ENCODE assay signal across 1 fruit fly cellular context in genomic region chr3L:14775711-14776660, dm6.
TF ChIP-seq lines count a peak whose summit lies in the region.

Gene mop, minus strand, starts transcription at chr3L:14776129.

TF ChIP-seq in whole organism, embryonic, 481 proteins besides CTCF, POLR2A, EP300 and RAD21 (continued from another document):
- TF ChIP-seq org-1 (GFP tag; optimal IDR thresholded peaks at IDR 0.05; lab: Kevin White, UChicago) (no peak), slbo (GFP tag; IDR thresholded peaks at IDR 0.05; lab: Robert Waterston, UW) (peak; percentile 63), tin (GFP tag; optimal IDR thresholded peaks at IDR 0.05; lab: Kevin White, UChicago) (peak; percentile 45), CG3847 (GFP tag; IDR thresholded peaks at IDR 0.05; lab: Robert Waterston, UW) (peak; percentile 50; the same call in 1 of the 2 replicates), Atf6 (GFP tag; IDR thresholded peaks at IDR 0.05; lab: Robert Waterston, UW) (peak; percentile 58), Dek (tag; optimal IDR thresholded peaks at IDR 0.05; lab: Kevin White, UChicago) (peak; percentile 22), scrt (GFP tag; optimal IDR thresholded peaks at IDR 0.05; lab: Kevin White, UChicago) (peak; percentile 24), trem (tag; optimal IDR thresholded peaks at IDR 0.05; lab: Kevin White, UChicago) (peak; percentile 14), Dbx (GFP tag; IDR thresholded peaks at IDR 0.05; lab: Robert Waterston, UW) (peak; percentile 70; the same call in 2 of the 3 replicates), CG13123 (GFP tag; optimal IDR thresholded peaks at IDR 0.05; lab: Kevin White, UChicago) (no peak), Hand (GFP tag; optimal IDR thresholded peaks at IDR 0.05; lab: Kevin White, UChicago) (no peak), CG12299 (tag; optimal IDR thresholded peaks at IDR 0.05; lab: Kevin White, UChicago) (no peak), CG4617 (GFP tag; optimal IDR thresholded peaks at IDR 0.05; lab: Kevin White, UChicago; ENCODE audit: borderline replicate concordance) (peak; percentile 55), gro (GFP tag; optimal IDR thresholded peaks at IDR 0.05; lab: Kevin White, UChicago) (no peak), CG7372 (GFP tag; IDR thresholded peaks at IDR 0.05; lab: Robert Waterston, UW) (no peak), Rx (GFP tag; IDR thresholded peaks at IDR 0.05; lab: Robert Waterston, UW) (0 out of 2 replicates have a peak, but pooled peaks have one; percentile 33), CG3163 (GFP tag; optimal IDR thresholded peaks at IDR 0.05; lab: Kevin White, UChicago) (peak; percentile 97), ATbp (GFP tag; optimal IDR thresholded peaks at IDR 0.05; lab: Kevin White, UChicago) (no peak), CG30403 (GFP tag; optimal IDR thresholded peaks at IDR 0.05; lab: Kevin White, UChicago) (peak; percentile 46), Gug (GFP tag; IDR thresholded peaks at IDR 0.05; lab: Robert Waterston, UW) (peak; percentile 8; the same call in 1 of the 4 replicates), lmd (GFP tag; IDR thresholded peaks at IDR 0.05; lab: Robert Waterston, UW) (peak; percentile 41), sens (GFP tag; lab: Kevin White, UChicago) (peak; percentile 60), CG12219 (GFP tag; optimal IDR thresholded peaks at IDR 0.05; lab: Kevin White, UChicago) (no peak), maf-S (GFP tag; optimal IDR thresholded peaks at IDR 0.05; lab: Kevin White, UChicago) (no peak), HHEX (GFP tag; optimal IDR thresholded peaks at IDR 0.05; lab: Kevin White, UChicago) (no peak), CG10267 (tag; optimal IDR thresholded peaks at IDR 0.05; lab: Kevin White, UChicago) (peak; percentile 26), ap (GFP tag; IDR thresholded peaks at IDR 0.05; lab: Robert Waterston, UW) (peak; percentile 43; the same call in 1 of the 2 replicates), hbn (GFP tag; IDR thresholded peaks at IDR 0.05; lab: Robert Waterston, UW; ENCODE audit: partially characterized antibody) (no peak; the same call in none of the 2 replicates), CG18011 (GFP tag; optimal IDR thresholded peaks at IDR 0.05; lab: Kevin White, UChicago) (no peak), B-H1 (GFP tag; IDR thresholded peaks at IDR 0.05; lab: Robert Waterston, UW) (peak; percentile 36; the same call in 2 of the 3 replicates), zen (tag; optimal IDR thresholded peaks at IDR 0.05; lab: Kevin White, UChicago) (peak; percentile 17)
